Fruit fly (Drosophila melanogaster) whole organism, embryonic: ENCODE data around the gene CG13012.

ENCODE experiments used
- Asciz ChIP-seq: fragments of 200-800 bp; sonication (Bioruptor generic); optimal IDR thresholded peaks from 2 replicates; lab custom pipeline; 2017; ENCODE audit warnings: missing biosample characterization, mild to moderate bottlenecking, missing genetic modification characterization, missing genetic modification reagents
- Atf-2 ChIP-seq: fragments of 200-800 bp; sonication (Bioruptor generic); optimal IDR thresholded peaks from 2 replicates; lab custom pipeline; 2016; ENCODE audit warnings: missing biosample characterization, missing genetic modification characterization
- Awh ChIP-seq: fragments of 200-800 bp; sonication (Bioruptor generic); IDR thresholded peaks from 2 replicates; pipeline ENCODE4, ENCODE4 v1.3.6; 2022; ENCODE audit warnings: missing biosample characterization, missing genetic modification characterization
- B-H2 ChIP-seq: fragments of 200-800 bp; sonication (Bioruptor generic); optimal IDR thresholded peaks from 2 replicates; lab custom pipeline; 2018; ENCODE audit warnings: missing biosample characterization, mild to moderate bottlenecking, missing genetic modification characterization
- CG10147 ChIP-seq: fragments of 200-800 bp; sonication (Bioruptor generic); optimal IDR thresholded peaks from 2 replicates; lab custom pipeline; 2019; ENCODE audit warnings: missing biosample characterization, mild to moderate bottlenecking, missing genetic modification characterization, moderate library complexity
- CG10274 ChIP-seq: fragments of 200-800 bp; sonication (Bioruptor generic); optimal IDR thresholded peaks from 3 replicates; lab custom pipeline; 2017; ENCODE audit warnings: missing biosample characterization, mild to moderate bottlenecking, missing genetic modification characterization
- CG11504 ChIP-seq: fragments of 200-800 bp; sonication (Bioruptor generic); optimal IDR thresholded peaks from 3 replicates; lab custom pipeline; 2019; ENCODE audit warnings: missing biosample characterization, mild to moderate bottlenecking, missing genetic modification characterization, moderate library complexity
- CG12391 ChIP-seq: fragments of 200-800 bp; sonication (Bioruptor generic); optimal IDR thresholded peaks from 3 replicates; lab custom pipeline; 2018; ENCODE audit warnings: missing biosample characterization, mild to moderate bottlenecking, missing genetic modification characterization, moderate library complexity
- CG13624 ChIP-seq: fragments of 200-800 bp; sonication (Bioruptor generic); optimal IDR thresholded peaks from 2 replicates; lab custom pipeline; 2016; ENCODE audit warnings: missing biosample characterization, missing genetic modification characterization
- CG13894 ChIP-seq: fragments of 200-800 bp; sonication (Bioruptor generic); optimal IDR thresholded peaks from 3 replicates; lab custom pipeline; 2018; ENCODE audit warnings: missing biosample characterization, mild to moderate bottlenecking, missing genetic modification characterization, moderate library complexity
- CG14441 ChIP-seq: fragments of 200-800 bp; sonication (Bioruptor generic); IDR thresholded peaks from 2 replicates; pipeline ENCODE4 v1.3.6; 2022; ENCODE audit warnings: missing biosample characterization, missing genetic modification characterization
- CG1529 ChIP-seq: fragments of 200-800 bp; sonication (Bioruptor generic); optimal IDR thresholded peaks from 3 replicates; lab custom pipeline; 2018; ENCODE audit warnings: missing biosample characterization, missing genetic modification characterization
- CG16779 ChIP-seq: fragments of 200-800 bp; sonication (Bioruptor generic); IDR thresholded peaks from 2 replicates; pipeline ENCODE4 v1.3.6; 2022; ENCODE audit warnings: missing biosample characterization, missing genetic modification characterization
- CG17186 ChIP-seq: fragments of 200-800 bp; sonication (Bioruptor generic); optimal IDR thresholded peaks from 3 replicates; lab custom pipeline; 2017; ENCODE audit warnings: missing biosample characterization, missing genetic modification reagents, missing genetic modification characterization
- CG17361 ChIP-seq: fragments of 200-800 bp; sonication (Bioruptor generic); IDR thresholded peaks from 3 replicates; pipeline ENCODE4 v1.3.6; 2022; ENCODE audit warnings: missing biosample characterization, missing genetic modification characterization
- CG17385 ChIP-seq: fragments of 200-800 bp; sonication (Bioruptor generic); optimal IDR thresholded peaks from 3 replicates; lab custom pipeline; 2018; ENCODE audit warnings: missing biosample characterization, mild to moderate bottlenecking, missing genetic modification characterization
- CG2889 ChIP-seq: fragments of 200-800 bp; sonication (Bioruptor generic); IDR thresholded peaks from 3 replicates; pipeline ENCODE4 v1.3.6; 2022; ENCODE audit warnings: missing biosample characterization, missing genetic modification characterization
- CG3065 ChIP-seq: fragments of 200-800 bp; sonication (Bioruptor generic); optimal IDR thresholded peaks from 2 replicates; lab custom pipeline; 2016; ENCODE audit warnings: missing biosample characterization, missing genetic modification characterization
- CG3281 ChIP-seq: fragments of 200-800 bp; sonication (Bioruptor generic); optimal IDR thresholded peaks from 3 replicates; lab custom pipeline; 2017; ENCODE audit warnings: missing biosample characterization, mild to moderate bottlenecking, missing genetic modification characterization
- CG4282 ChIP-seq: fragments of 200-800 bp; sonication (Bioruptor generic); optimal IDR thresholded peaks from 2 replicates; lab custom pipeline; 2016; ENCODE audit warnings: missing biosample characterization, missing genetic modification characterization
- CG6689 ChIP-seq: fragments of 200-800 bp; sonication (Bioruptor generic); IDR thresholded peaks from 2 replicates; pipeline ENCODE4 v1.3.6; 2022; ENCODE audit warnings: missing biosample characterization, missing genetic modification characterization
- CG7786 ChIP-seq: fragments of 200-800 bp; sonication (Bioruptor generic); optimal IDR thresholded peaks from 2 replicates; lab custom pipeline; 2016; ENCODE audit warnings: missing biosample characterization, missing genetic modification characterization
- CG8089 ChIP-seq: fragments of 200-800 bp; sonication (Bioruptor generic); optimal IDR thresholded peaks from 3 replicates; lab custom pipeline; 2016; ENCODE audit warnings: missing biosample characterization, missing genetic modification characterization
- CG8359 ChIP-seq: fragments of 200-800 bp; sonication (Bioruptor generic); optimal IDR thresholded peaks from 2 replicates; lab custom pipeline; 2017; ENCODE audit warnings: missing biosample characterization, mild to moderate bottlenecking, missing genetic modification characterization, borderline replicate concordance
- Camta ChIP-seq: fragments of 200-800 bp; sonication (Bioruptor generic); optimal IDR thresholded peaks from 2 replicates; lab custom pipeline; 2016; ENCODE audit warnings: missing biosample characterization, missing genetic modification characterization
- Dip2 ChIP-seq: fragments of 200-800 bp; sonication (Bioruptor generic); IDR thresholded peaks from 2 replicates; pipeline ENCODE4 v1.3.6; 2022; ENCODE audit warnings: missing biosample characterization, missing genetic modification characterization
- Ets97D ChIP-seq: fragments of 200-800 bp; sonication (Bioruptor generic); optimal IDR thresholded peaks from 3 replicates; lab custom pipeline; 2016; ENCODE audit warnings: missing biosample characterization, missing genetic modification characterization
- H15 ChIP-seq: fragments of 200-800 bp; sonication (Bioruptor generic); IDR thresholded peaks from 3 replicates; pipeline ENCODE4 v1.3.6; 2022; ENCODE audit warnings: missing biosample characterization, missing genetic modification characterization
- HmgD ChIP-seq: fragments of 200-800 bp; sonication (Bioruptor generic); optimal IDR thresholded peaks from 3 replicates; lab custom pipeline; 2016; ENCODE audit warnings: missing biosample characterization, missing genetic modification characterization
- Jarid2 ChIP-seq: fragments of 200-800 bp; sonication (Bioruptor generic); optimal IDR thresholded peaks from 3 replicates; lab custom pipeline; 2017; ENCODE audit warnings: mild to moderate bottlenecking, missing biosample characterization, missing genetic modification reagents, missing genetic modification characterization
- MESR4 ChIP-seq: fragments of 200-800 bp; sonication (Bioruptor generic); optimal IDR thresholded peaks from 2 replicates; lab custom pipeline; 2018; ENCODE audit warnings: missing biosample characterization, mild to moderate bottlenecking, missing genetic modification characterization, moderate library complexity
- Mes4 ChIP-seq: fragments of 200-800 bp; sonication (Bioruptor generic); optimal IDR thresholded peaks from 2 replicates; lab custom pipeline; 2016; ENCODE audit warnings: missing biosample characterization, missing genetic modification characterization
- NK7.1 ChIP-seq: fragments of 200-800 bp; sonication (Bioruptor generic); optimal IDR thresholded peaks from 3 replicates; lab custom pipeline; 2016; ENCODE audit warnings: missing biosample characterization, missing genetic modification characterization
- Optix ChIP-seq: fragments of 200-800 bp; sonication (Bioruptor generic); IDR thresholded peaks from 3 replicates; pipeline ENCODE4 v1.3.6; 2022; ENCODE audit warnings: missing biosample characterization, missing genetic modification characterization
- Side ChIP-seq: fragments of 200-800 bp; sonication (Bioruptor generic); optimal IDR thresholded peaks from 2 replicates; lab custom pipeline; 2016; ENCODE audit warnings: missing biosample characterization, missing genetic modification characterization
- bsh ChIP-seq, 2 experiments: fragments of 200-800 bp; sonication (Bioruptor generic); optimal IDR thresholded peaks; 2 replicates each; lab custom pipeline; 2017 to 2018; ENCODE audit warnings: mild to moderate bottlenecking in 2 of 2, missing biosample characterization in 2 of 2, missing genetic modification characterization in 2 of 2, moderate library complexity in 1 of 2
- crol ChIP-seq: fragments of 200-800 bp; sonication (Bioruptor generic); IDR thresholded peaks from 2 replicates; pipeline ENCODE4 v1.3.6; 2022; ENCODE audit warnings: missing biosample characterization, missing genetic modification characterization
- dmrt99B ChIP-seq: fragments of 200-800 bp; sonication (Bioruptor generic); optimal IDR thresholded peaks from 2 replicates; lab custom pipeline; 2018; ENCODE audit warnings: missing biosample characterization, mild to moderate bottlenecking, missing genetic modification characterization, moderate library complexity
- dpn ChIP-seq, 2 experiments: fragments of 200-800 bp; sonication (Bioruptor generic); optimal IDR thresholded peaks; 3 replicates each; lab custom pipeline; 2016; ENCODE audit warnings: missing biosample characterization in 2 of 2, missing genetic modification characterization in 2 of 2
- fd96Cb ChIP-seq: fragments of 200-800 bp; sonication (Bioruptor generic); optimal IDR thresholded peaks from 2 replicates; lab custom pipeline; 2018; ENCODE audit warnings: missing biosample characterization, mild to moderate bottlenecking, missing genetic modification characterization, moderate library complexity
- gem ChIP-seq: fragments of 200-800 bp; sonication (Bioruptor generic); optimal IDR thresholded peaks from 2 replicates; lab custom pipeline; 2019; ENCODE audit warnings: missing biosample characterization, mild to moderate bottlenecking, missing genetic modification characterization, moderate library complexity
- nmo ChIP-seq: fragments of 200-800 bp; sonication (Bioruptor generic); optimal IDR thresholded peaks from 2 replicates; lab custom pipeline; 2018; ENCODE audit warnings: missing biosample characterization, mild to moderate bottlenecking, missing genetic modification characterization, moderate library complexity
- pb ChIP-seq: fragments of 200-800 bp; sonication (Bioruptor generic); optimal IDR thresholded peaks from 3 replicates; lab custom pipeline; 2016; ENCODE audit warnings: missing biosample characterization, missing genetic modification characterization
- prd ChIP-seq, 3 experiments: fragments of >200 bp in 2 of 3; fragments of 200-800 bp in 1 of 3; sonication (Bioruptor generic) in 1 of 3; optimal IDR thresholded peaks in 2 of 3; IDR thresholded peaks in 1 of 3; 2 replicates in 2 of 3; 3 replicates in 1 of 3; pipeline versions ENCODE4 v1.3.6 to Lab custom; 2017 to 2022; ENCODE audit warnings: missing biosample characterization in 1 of 3, missing genetic modification characterization in 1 of 3
- sc ChIP-seq, 3 experiments: fragments of >200 bp in 2 of 3; fragments of 200-800 bp in 1 of 3; sonication (Bioruptor generic) in 1 of 3; optimal IDR thresholded peaks; 2 replicates in 2 of 3; 3 replicates in 1 of 3; lab custom pipeline; 2017; ENCODE audit warnings: mild to moderate bottlenecking in 1 of 3, missing biosample characterization in 1 of 3, missing genetic modification characterization in 1 of 3, missing genetic modification reagents in 1 of 3
- sim ChIP-seq: fragments of 200-800 bp; sonication (Bioruptor generic); IDR thresholded peaks from 2 replicates; pipeline ENCODE4 v1.3.6; 2022; ENCODE audit warnings: missing biosample characterization, missing genetic modification characterization
- slou ChIP-seq: fragments of 200-800 bp; sonication (Bioruptor generic); optimal IDR thresholded peaks from 3 replicates; lab custom pipeline; 2016; ENCODE audit warnings: missing biosample characterization, missing genetic modification characterization
- slp2 ChIP-seq: fragments of 200-800 bp; sonication (Bioruptor generic); optimal IDR thresholded peaks from 2 replicates; lab custom pipeline; 2016; ENCODE audit warnings: missing biosample characterization, missing genetic modification characterization
- so ChIP-seq: fragments of 200-800 bp; sonication (Bioruptor generic); IDR thresholded peaks from 3 replicates; pipeline ENCODE4 v1.3.6; 2022; ENCODE audit warnings: missing biosample characterization, missing genetic modification characterization
- stc ChIP-seq: fragments of 200-800 bp; sonication (Bioruptor generic); IDR thresholded peaks from 2 replicates; pipeline ENCODE4 v1.3.6; 2022; ENCODE audit warnings: missing biosample characterization, missing genetic modification characterization
- toy ChIP-seq: fragments of 200-800 bp; sonication (Bioruptor generic); IDR thresholded peaks from 2 replicates; pipeline ENCODE4 v1.3.6; 2022; ENCODE audit warnings: missing biosample characterization, missing genetic modification characterization

The CG13012 gene

DNA sequence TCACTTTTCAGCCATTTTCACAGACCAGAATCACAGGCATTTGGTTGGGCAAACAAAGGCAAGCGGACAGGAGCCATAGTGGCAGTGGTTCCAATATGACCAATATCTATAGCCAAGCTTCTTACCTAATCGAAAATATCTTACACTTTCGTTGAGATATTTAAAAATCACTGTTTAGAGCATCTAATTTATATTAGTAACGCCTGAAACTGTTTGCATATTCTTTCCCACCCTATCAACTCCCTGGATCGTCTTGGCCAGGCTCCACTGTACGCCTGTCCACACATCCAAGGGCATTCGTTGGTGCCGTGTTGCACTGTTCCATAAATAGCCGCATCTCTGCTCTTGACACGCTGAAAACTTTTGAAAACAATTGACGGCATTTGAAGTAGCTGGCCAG lies 13.9 kb upstream of the CG13012 start (continued):
- TF ChIP-seq crol (GFP tag; lab: Robert Waterston, UW) = no peak
- no peak for TF ChIP-seq Mes4 (GFP tag; lab: Kevin White, UChicago)
- TF ChIP-seq CG10147 = no peak
- TF ChIP-seq Side (GFP tag; lab: Kevin White, UChicago) = no peak
- TF ChIP-seq gem = peak; percentile 46
- TF ChIP-seq CG2889 (GFP tag; lab: Robert Waterston, UW) = no peak
- TF ChIP-seq Atf-2 (GFP tag; lab: Kevin White, UChicago) = no peak
- no peak for TF ChIP-seq Jarid2
- TF ChIP-seq dpn (GFP tag; optimal IDR thresholded peaks at IDR 0.05; lab: Kevin White, UChicago) = no peak
- TF ChIP-seq Optix (GFP tag; lab: Robert Waterston, UW) = no peak
- TF ChIP-seq CG8089 (GFP tag; lab: Kevin White, UChicago) = peak; percentile 7
- no peak for TF ChIP-seq slp2 (GFP tag; lab: Kevin White, UChicago)
- 0 out of 2 replicates have a peak, but pooled peaks have one; percentile 21 for TF ChIP-seq stc (GFP tag; lab: Robert Waterston, UW)
- no peak for TF ChIP-seq MESR4 (GFP tag; lab: Kevin White, UChicago)
- peak; percentile 42; the same call in 1 of the 2 replicates for TF ChIP-seq CG6689 (GFP tag; lab: Robert Waterston, UW)
- TF ChIP-seq CG1529 = no peak
- no peak for TF ChIP-seq CG17385 (GFP tag; lab: Kevin White, UChicago)
- TF ChIP-seq CG13624 (GFP tag; lab: Kevin White, UChicago) = no peak
- TF ChIP-seq NK7.1 = no peak
- TF ChIP-seq Asciz (GFP tag; lab: Kevin White, UChicago) = no peak
- peak; percentile 27 for TF ChIP-seq dmrt99B (tag; lab: Kevin White, UChicago)
- 0 out of 3 replicates have a peak, but pooled peaks have one; percentile 38 for TF ChIP-seq so (GFP tag; lab: Robert Waterston, UW)
- TF ChIP-seq sc (optimal IDR thresholded peaks at IDR 0.05; lab: Kevin White, UChicago) = no peak
- no peak for TF ChIP-seq sc (GFP tag; optimal IDR thresholded peaks at IDR 0.05; lab: Kevin White, UChicago)
- no peak for TF ChIP-seq sim (GFP tag; lab: Robert Waterston, UW)
- no peak for TF ChIP-seq CG17361
- no peak for TF ChIP-seq CG10274 (GFP tag; lab: Kevin White, UChicago)
- no peak for TF ChIP-seq CG3065
- peak; percentile 54 for TF ChIP-seq CG14441 (GFP tag; lab: Robert Waterston, UW)
- no peak for TF ChIP-seq B-H2 (GFP tag; lab: Kevin White, UChicago)
- no peak for TF ChIP-seq H15 (GFP tag; lab: Robert Waterston, UW)
- TF ChIP-seq nmo (GFP tag; lab: Kevin White, UChicago) = peak; percentile 19
- no peak for TF ChIP-seq CG13894 (tag; lab: Kevin White, UChicago)
- no peak for TF ChIP-seq HmgD
- TF ChIP-seq pb = no peak
- TF ChIP-seq Ets97D = no peak
- TF ChIP-seq prd (optimal IDR thresholded peaks at IDR 0.05; lab: Kevin White, UChicago) = no peak
- peak; percentile 33; the same call in 1 of the 3 replicates for TF ChIP-seq prd (GFP tag; IDR thresholded peaks at IDR 0.05; lab: Robert Waterston, UW)
- no peak for TF ChIP-seq slou (GFP tag; lab: Kevin White, UChicago)
- TF ChIP-seq Awh = no peak
- no peak for TF ChIP-seq CG4282
- no peak for TF ChIP-seq CG8359
- no peak for TF ChIP-seq CG3281 (GFP tag; lab: Kevin White, UChicago)
- TF ChIP-seq CG11504 (tag; lab: Kevin White, UChicago) = no peak
- TF ChIP-seq Dip2 = no peak
- TF ChIP-seq CG16779 = no peak
- no peak for TF ChIP-seq CG7786
- no peak for TF ChIP-seq CG17186 (GFP tag; lab: Kevin White, UChicago)
- TF ChIP-seq bsh (GFP tag; optimal IDR thresholded peaks at IDR 0.05; lab: Kevin White, UChicago) = peak; percentile 18 to 59
- no peak for TF ChIP-seq CG12391
- TF ChIP-seq Camta (GFP tag; lab: Kevin White, UChicago) = no peak
- no peak for TF ChIP-seq fd96Cb (tag; lab: Kevin White, UChicago)
- TF ChIP-seq toy = no peak
